Fruit fly (Drosophila melanogaster) whole organism, embryonic: ENCODE results near the gene CCHa2.

Experiments
- Abd-B ChIP-seq: fragments of 200-800 bp; sonication (Bioruptor generic); optimal IDR thresholded peaks from 2 replicates; lab custom pipeline; 2018; ENCODE audit warnings: missing biosample characterization, mild to moderate bottlenecking, missing genetic modification characterization, moderate library complexity
- CG10366 ChIP-seq: fragments of 200-800 bp; sonication (Bioruptor generic); IDR thresholded peaks from 2 replicates; pipeline ENCODE4 v1.3.6; 2022; ENCODE audit warnings: missing biosample characterization, missing genetic modification characterization
- CG10543 ChIP-seq: fragments of 200-800 bp; sonication (Bioruptor generic); optimal IDR thresholded peaks from 3 replicates; lab custom pipeline; 2017; ENCODE audit warnings: missing biosample characterization, mild to moderate bottlenecking, missing genetic modification characterization, moderate library complexity
- CG10959 ChIP-seq: fragments of 200-800 bp; sonication (Bioruptor generic); IDR thresholded peaks from 2 replicates; pipeline ENCODE4 v1.3.6; 2022; ENCODE audit warnings: missing biosample characterization, missing genetic modification characterization
- CG11398 ChIP-seq: fragments of 200-800 bp; sonication (Bioruptor generic); optimal IDR thresholded peaks from 2 replicates; lab custom pipeline; 2016; ENCODE audit warnings: missing biosample characterization, missing genetic modification characterization
- CG11504 ChIP-seq: fragments of 200-800 bp; sonication (Bioruptor generic); optimal IDR thresholded peaks from 3 replicates; lab custom pipeline; 2019; ENCODE audit warnings: missing biosample characterization, mild to moderate bottlenecking, missing genetic modification characterization, moderate library complexity
- CG12769 ChIP-seq: fragments of 200-800 bp; sonication (Bioruptor generic); optimal IDR thresholded peaks from 2 replicates; lab custom pipeline; 2019; ENCODE audit warnings: missing biosample characterization, mild to moderate bottlenecking, missing genetic modification characterization, moderate library complexity
- CG17802 ChIP-seq: fragments of 200-800 bp; sonication (Bioruptor generic); optimal IDR thresholded peaks from 2 replicates; lab custom pipeline; 2018; ENCODE audit warnings: missing biosample characterization, mild to moderate bottlenecking, missing genetic modification characterization, moderate library complexity
- CG1832 ChIP-seq: fragments of 200-800 bp; sonication (Bioruptor generic); optimal IDR thresholded peaks from 2 replicates; lab custom pipeline; 2017; ENCODE audit warnings: missing biosample characterization, mild to moderate bottlenecking, missing genetic modification characterization, inconsistent platforms
- CG18764 ChIP-seq: fragments of 200-800 bp; sonication (Bioruptor generic); optimal IDR thresholded peaks from 3 replicates; lab custom pipeline; 2016; ENCODE audit warnings: missing biosample characterization, missing genetic modification characterization
- CG2120 ChIP-seq: fragments of 200-800 bp; sonication (Bioruptor generic); optimal IDR thresholded peaks from 3 replicates; lab custom pipeline; 2016; ENCODE audit warnings: missing biosample characterization, missing genetic modification characterization
- CG2678 ChIP-seq: fragments of 200-800 bp; sonication (Bioruptor generic); optimal IDR thresholded peaks from 3 replicates; lab custom pipeline; 2019; ENCODE audit warnings: missing biosample characterization, mild to moderate bottlenecking, missing genetic modification characterization, moderate library complexity
- CG3281 ChIP-seq: fragments of 200-800 bp; sonication (Bioruptor generic); optimal IDR thresholded peaks from 3 replicates; lab custom pipeline; 2017; ENCODE audit warnings: missing biosample characterization, mild to moderate bottlenecking, missing genetic modification characterization
- CG33557 ChIP-seq: fragments of 200-800 bp; sonication (Bioruptor generic); optimal IDR thresholded peaks from 2 replicates; lab custom pipeline; 2019; ENCODE audit warnings: missing biosample characterization, mild to moderate bottlenecking, missing genetic modification characterization, moderate library complexity
- CG4360 ChIP-seq: fragments of 200-800 bp; sonication (Bioruptor generic); IDR thresholded peaks from 2 replicates; pipeline ENCODE4 v1.3.6; 2022; ENCODE audit warnings: missing biosample characterization, missing genetic modification characterization
- CG5180 ChIP-seq: fragments of 200-800 bp; sonication (Bioruptor generic); optimal IDR thresholded peaks from 3 replicates; lab custom pipeline; 2017; ENCODE audit warnings: missing biosample characterization, missing genetic modification characterization, mild to moderate bottlenecking, moderate library complexity, missing genetic modification reagents
- D19B ChIP-seq: fragments of 200-800 bp; sonication (Bioruptor generic); optimal IDR thresholded peaks from 2 replicates; lab custom pipeline; 2017; ENCODE audit warnings: missing biosample characterization, mild to moderate bottlenecking, missing genetic modification characterization
- Dbx ChIP-seq: fragments of 200-800 bp; sonication (Bioruptor generic); IDR thresholded peaks from 3 replicates; pipeline ENCODE4 v1.3.6; 2022; ENCODE audit warnings: missing biosample characterization, missing genetic modification characterization
- Dek ChIP-seq: fragments of 200-800 bp; sonication (Bioruptor generic); optimal IDR thresholded peaks from 3 replicates; lab custom pipeline; 2019; ENCODE audit warnings: missing biosample characterization, mild to moderate bottlenecking, missing genetic modification characterization, moderate library complexity
- Mad ChIP-seq: fragments of 200-800 bp; sonication (Bioruptor generic); optimal IDR thresholded peaks from 2 replicates; lab custom pipeline; 2016; ENCODE audit warnings: missing biosample characterization, missing genetic modification characterization
- Meics ChIP-seq: fragments of 200-800 bp; sonication (Bioruptor generic); optimal IDR thresholded peaks from 2 replicates; lab custom pipeline; 2017; ENCODE audit warnings: missing biosample characterization, mild to moderate bottlenecking, missing genetic modification characterization
- Pdp1 ChIP-seq, 2 experiments: fragments of 200-800 bp; sonication (Bioruptor generic); optimal IDR thresholded peaks; 3 replicates each; lab custom pipeline; 2016; ENCODE audit warnings: missing biosample characterization in 2 of 2, missing genetic modification characterization in 2 of 2, mild to moderate bottlenecking in 1 of 2, moderate library complexity in 1 of 2
- Six4 ChIP-seq: fragments of 200-800 bp; sonication (Bioruptor generic); optimal IDR thresholded peaks from 2 replicates; lab custom pipeline; 2016; ENCODE audit warnings: missing biosample characterization, missing genetic modification characterization
- Sox102F ChIP-seq: fragments of 200-800 bp; sonication (Bioruptor generic); optimal IDR thresholded peaks from 2 replicates; lab custom pipeline; 2018; ENCODE audit warnings: missing biosample characterization, mild to moderate bottlenecking, missing genetic modification characterization, moderate library complexity
- ab ChIP-seq: fragments of 200-800 bp; sonication (Bioruptor generic); optimal IDR thresholded peaks from 2 replicates; lab custom pipeline; 2016; ENCODE audit warnings: missing biosample characterization, missing genetic modification characterization
- dan ChIP-seq: fragments of 200-800 bp; sonication (Bioruptor generic); IDR thresholded peaks from 2 replicates; pipeline ENCODE4 v1.3.6; 2022; ENCODE audit warnings: missing biosample characterization, missing genetic modification characterization
- danr ChIP-seq: fragments of 200-800 bp; sonication (Bioruptor generic); IDR thresholded peaks from 2 replicates; pipeline ENCODE4 v1.3.6; 2022; ENCODE audit warnings: missing biosample characterization, missing genetic modification characterization
- dmrt99B ChIP-seq: fragments of 200-800 bp; sonication (Bioruptor generic); optimal IDR thresholded peaks from 2 replicates; lab custom pipeline; 2018; ENCODE audit warnings: missing biosample characterization, mild to moderate bottlenecking, missing genetic modification characterization, moderate library complexity
- exex ChIP-seq: fragments of 200-800 bp; sonication (Bioruptor generic); optimal IDR thresholded peaks from 4 replicates; lab custom pipeline; 2018; ENCODE audit warnings: missing biosample characterization, mild to moderate bottlenecking, missing genetic modification characterization, moderate library complexity
- gce ChIP-seq: fragments of 200-800 bp; sonication (Bioruptor generic); IDR thresholded peaks from 3 replicates; pipeline ENCODE4 v1.3.6; 2022; ENCODE audit warnings: missing biosample characterization, missing genetic modification characterization
- gem ChIP-seq: fragments of 200-800 bp; sonication (Bioruptor generic); optimal IDR thresholded peaks from 2 replicates; lab custom pipeline; 2019; ENCODE audit warnings: missing biosample characterization, mild to moderate bottlenecking, missing genetic modification characterization, moderate library complexity
- grau ChIP-seq: fragments of 200-800 bp; optimal IDR thresholded peaks from 3 replicates; lab custom pipeline; 2019; ENCODE audit warnings: missing biosample characterization, mild to moderate bottlenecking, missing genetic modification characterization, moderate library complexity
- grn ChIP-seq: fragments of 200-800 bp; sonication (Bioruptor generic); optimal IDR thresholded peaks from 3 replicates; lab custom pipeline; 2017; ENCODE audit warnings: missing biosample characterization, missing genetic modification characterization
- gsb ChIP-seq: fragments of 200-800 bp; sonication (Bioruptor generic); IDR thresholded peaks from 2 replicates; pipeline ENCODE4 v1.3.6; 2022; ENCODE audit warnings: missing biosample characterization, missing genetic modification characterization
- kay ChIP-seq: fragments of 200-800 bp; sonication (Bioruptor generic); optimal IDR thresholded peaks from 2 replicates; lab custom pipeline; 2016; ENCODE audit warnings: missing biosample characterization, missing genetic modification characterization
- lola ChIP-seq, 3 experiments: fragments of >200 bp in 2 of 3; fragments of 200-800 bp in 1 of 3; sonication (Bioruptor generic) in 1 of 3; optimal IDR thresholded peaks; 2 replicates each; lab custom pipeline; 2017 to 2019; ENCODE audit warnings: missing biosample characterization in 3 of 3, missing genetic modification characterization in 3 of 3, mild to moderate bottlenecking in 1 of 3, moderate library complexity in 1 of 3
- maf-S ChIP-seq: fragments of 200-800 bp; sonication (Bioruptor generic); optimal IDR thresholded peaks from 2 replicates; lab custom pipeline; 2016; ENCODE audit warnings: missing biosample characterization, missing genetic modification characterization
- mam ChIP-seq: fragments of 200-800 bp; sonication (Bioruptor generic); optimal IDR thresholded peaks from 3 replicates; lab custom pipeline; 2016; ENCODE audit warnings: missing biosample characterization, missing genetic modification characterization
- odd ChIP-seq: fragments of 200-800 bp; sonication (Bioruptor generic); optimal IDR thresholded peaks from 2 replicates; lab custom pipeline; 2017; ENCODE audit warnings: missing biosample characterization, mild to moderate bottlenecking, missing genetic modification characterization
- ro ChIP-seq: fragments of 200-800 bp; sonication (Bioruptor generic); IDR thresholded peaks from 2 replicates; pipeline ENCODE4 v1.3.6; 2022; ENCODE audit warnings: missing biosample characterization, missing genetic modification characterization
- row ChIP-seq: fragments of 200-800 bp; sonication (Bioruptor generic); IDR thresholded peaks from 3 replicates; pipeline ENCODE4 v1.3.6; 2022; ENCODE audit warnings: missing biosample characterization, missing genetic modification characterization
- sens ChIP-seq: fragments of 200-800 bp; sonication (Bioruptor generic); peaks from one replicate; lab custom pipeline; 2016; ENCODE audit warnings: missing biosample characterization, missing genetic modification characterization
- sqz ChIP-seq: fragments of 200-800 bp; sonication (Bioruptor generic); optimal IDR thresholded peaks from 3 replicates; lab custom pipeline; 2018; ENCODE audit warnings: missing biosample characterization, mild to moderate bottlenecking, missing genetic modification characterization
- sug ChIP-seq: fragments of 200-800 bp; optimal IDR thresholded peaks from 2 replicates; lab custom pipeline; 2019; ENCODE audit warnings: missing biosample characterization, mild to moderate bottlenecking, missing genetic modification characterization, moderate library complexity
- tin ChIP-seq: fragments of 200-800 bp; sonication (Bioruptor generic); optimal IDR thresholded peaks from 3 replicates; lab custom pipeline; 2016; ENCODE audit warnings: missing biosample characterization, missing genetic modification characterization
- vfl ChIP-seq: fragments of 200-800 bp; sonication (Bioruptor generic); optimal IDR thresholded peaks from 2 replicates; lab custom pipeline; 2016; ENCODE audit warnings: missing biosample characterization, missing genetic modification characterization
- wdn ChIP-seq: fragments of 200-800 bp; sonication (Bioruptor generic); IDR thresholded peaks from 2 replicates; pipeline ENCODE4 v1.3.6; 2022; ENCODE audit warnings: missing biosample characterization, missing genetic modification characterization

Gene CCHa2

DNA sequence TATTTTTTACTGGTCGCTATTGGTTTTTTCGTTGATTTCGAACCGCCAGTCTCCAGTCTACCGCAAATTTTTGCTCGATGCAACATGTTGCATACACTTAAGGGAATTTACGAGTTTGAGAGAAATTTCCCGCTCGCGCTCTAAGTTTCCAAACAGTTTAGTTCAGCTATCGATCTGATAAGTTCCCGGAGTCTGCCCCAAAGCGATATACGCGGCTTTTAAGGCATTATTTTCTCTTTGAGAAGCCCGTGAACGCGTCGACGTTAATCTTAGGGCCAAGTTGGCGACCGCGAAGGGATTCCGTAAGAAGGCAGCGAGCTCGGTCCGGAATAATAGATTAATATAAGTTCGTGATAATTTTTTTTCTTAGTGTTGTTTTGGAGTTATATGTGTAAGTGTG is 20.1 kb downstream of the CCHa2 start (continued):
- TF ChIP-seq CG10543, result no peak
- TF ChIP-seq CG5180, result peak; percentile 96
- peak; percentile 69 for TF ChIP-seq sens (GFP tag; lab: Kevin White, UChicago)
- TF ChIP-seq CG17802 (tag; lab: Kevin White, UChicago), result no peak
- TF ChIP-seq Dbx (GFP tag; lab: Robert Waterston, UW), result no peak

DNA sequence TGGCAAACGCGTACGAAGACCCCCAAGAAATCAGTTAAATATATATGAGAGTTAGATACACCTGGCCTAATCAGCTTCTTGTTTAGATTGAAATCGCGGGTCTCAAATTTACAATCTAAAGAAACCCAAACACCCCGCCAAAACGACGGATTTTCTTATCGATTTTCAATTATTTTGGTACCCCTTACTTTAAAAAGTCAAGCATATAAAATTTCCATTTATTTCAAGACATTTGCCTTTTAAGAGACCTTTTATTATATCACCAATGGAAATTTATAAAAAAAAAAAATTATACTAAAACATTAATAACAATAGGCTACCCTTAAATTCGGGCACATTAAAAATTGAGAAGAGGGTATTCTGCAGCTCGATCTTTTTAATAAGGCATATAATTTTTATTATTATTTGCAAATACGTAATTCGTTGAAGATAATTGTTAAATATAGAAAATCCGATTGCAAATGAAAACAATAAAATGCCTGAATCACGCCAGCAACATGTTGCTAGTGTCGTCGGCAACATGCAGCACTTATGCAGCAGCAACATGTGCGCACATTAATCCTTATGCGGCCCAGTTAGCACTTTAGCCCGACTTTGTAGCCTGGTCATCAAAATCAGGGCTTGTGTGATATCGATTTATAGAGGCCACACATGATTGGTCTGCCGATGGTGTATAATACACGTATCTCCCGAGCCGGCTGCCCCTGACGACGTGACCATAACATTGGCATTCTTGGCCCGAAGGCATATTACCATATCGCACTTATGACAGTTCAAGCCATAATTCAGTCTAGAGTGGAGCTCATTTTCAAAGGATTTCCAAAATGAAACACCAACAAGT is 22.9 kb downstream of the CCHa2 start, which contains the start of the genes Lip3 and CG34309:
Lip3 (minus strand) TSS at position 65 of the 841 bp plus-strand sequence.
CG34309 (plus strand) TSS at position 791 of the 841 bp plus-strand sequence.
- TF ChIP-seq sens (GFP tag; lab: Kevin White, UChicago) (no peak), vfl (GFP tag; lab: Kevin White, UChicago) (no peak), Dbx (GFP tag; lab: Robert Waterston, UW) (0 out of 3 replicates have a peak, but pooled peaks have one; percentile 11), dan (GFP tag; lab: Robert Waterston, UW) (no peak), exex (tag; lab: Kevin White, UChicago) (peak; percentile 83), CG10366 (GFP tag; lab: Robert Waterston, UW) (no peak), CG11504 (tag; lab: Kevin White, UChicago) (peak; percentile 95), Meics (peak; percentile 12), Sox102F (peak; percentile 3), gem (tag; lab: Kevin White, UChicago) (peak; percentile 39), CG2678 (peak; percentile 44), kay (GFP tag; lab: Kevin White, UChicago) (no peak), tin (GFP tag; lab: Kevin White, UChicago) (no peak), gce (no peak), Pdp1 (GFP tag; optimal IDR thresholded peaks at IDR 0.05; lab: Kevin White, UChicago) (no peak), Abd-B (GFP tag; lab: Kevin White, UChicago) (no peak), Mad (GFP tag; lab: Kevin White, UChicago) (no peak), CG33557 (GFP tag; lab: Kevin White, UChicago) (no peak), CG18764 (GFP tag; lab: Kevin White, UChicago) (no peak), Dek (tag; lab: Kevin White, UChicago) (peak; percentile 17), maf-S (no peak), ab (GFP tag; lab: Kevin White, UChicago) (no peak), CG10959 (0 out of 2 replicates have a peak, but pooled peaks have one; percentile 22), CG12769 (tag; lab: Kevin White, UChicago) (no peak), row (GFP tag; lab: Robert Waterston, UW) (peak; percentile 38; the same call in 1 of the 3 replicates), lola (GFP tag; optimal IDR thresholded peaks at IDR 0.05; lab: Kevin White, UChicago) (no peak), CG4360 (GFP tag; lab: Robert Waterston, UW) (no peak), D19B (GFP tag; lab: Kevin White, UChicago) (peak; percentile 42), sug (tag; lab: Kevin White, UChicago) (peak; percentile 73), CG3281 (GFP tag; lab: Kevin White, UChicago) (peak; percentile 2), grn (GFP tag; lab: Kevin White, UChicago) (peak; percentile 50), CG2120 (GFP tag; lab: Kevin White, UChicago) (peak; percentile 24), Six4 (no peak), ro (GFP tag; lab: Robert Waterston, UW) (no peak), wdn (0 out of 2 replicates have a peak, but pooled peaks have one; percentile 18), mam (no peak), gsb (GFP tag; lab: Robert Waterston, UW) (no peak), dmrt99B (tag; lab: Kevin White, UChicago) (no peak), grau (tag; lab: Kevin White, UChicago) (peak; percentile 8), danr (GFP tag; lab: Robert Waterston, UW) (no peak), CG1832 (GFP tag; lab: Kevin White, UChicago) (no peak), sqz (no peak), odd (GFP tag; lab: Kevin White, UChicago) (no peak), CG11398 (GFP tag; lab: Kevin White, UChicago) (no peak)
